Worm (Caenorhabditis elegans) whole organism, L2 larva: ENCODE measurements around the gene F59E12.6.
"Not testable (repeated sequence)": the region's sequence is repeated elsewhere in the genome, so short reads cannot be mapped to it uniquely, and the experiment has no call there.

ENCODE experiments used
- C34F6.9 ChIP-seq: fragments of 150-350 bp; optimal IDR thresholded peaks from 2 replicates; lab custom pipeline; 2014; ENCODE audit warnings: missing biosample characterization, missing genetic modification characterization
- F13H6.1 ChIP-seq: sonication (generic microtip); optimal IDR thresholded peaks from 2 replicates; lab custom pipeline; 2016; ENCODE audit warnings: missing genetic modification characterization, missing compliant biosample characterization
- R02D3.7 ChIP-seq: fragments of 150-350 bp; optimal IDR thresholded peaks from 2 replicates; lab custom pipeline; 2014; ENCODE audit warnings: missing biosample characterization, missing genetic modification characterization
- ZK546.5 ChIP-seq: sonication (generic microtip); optimal IDR thresholded peaks from 2 replicates; lab custom pipeline; 2017; ENCODE audit warnings: missing biosample characterization, missing genetic modification characterization
- alr-1 ChIP-seq: fragments of 150-350 bp; optimal IDR thresholded peaks from 2 replicates; lab custom pipeline; 2014; ENCODE audit warnings: missing biosample characterization, missing genetic modification characterization
- aly-2 ChIP-seq: fragments of 150-350 bp; optimal IDR thresholded peaks from 2 replicates; lab custom pipeline; 2014; ENCODE audit warnings: missing biosample characterization, missing genetic modification characterization
- crh-2 ChIP-seq: sonication (generic microtip); optimal IDR thresholded peaks from 2 replicates; lab custom pipeline; 2017; ENCODE audit warnings: missing biosample characterization, missing genetic modification characterization
- elt-1 ChIP-seq: fragments of 150-350 bp; optimal IDR thresholded peaks from 2 replicates; lab custom pipeline; 2014; ENCODE audit warnings: missing biosample characterization, missing genetic modification characterization
- elt-3 ChIP-seq: sonication (generic microtip); optimal IDR thresholded peaks from 2 replicates; lab custom pipeline; 2017; ENCODE audit warnings: missing biosample characterization, missing genetic modification characterization
- fos-1 ChIP-seq: fragments of 150-350 bp; optimal IDR thresholded peaks from 2 replicates; lab custom pipeline; 2014; ENCODE audit warnings: missing biosample characterization, missing genetic modification characterization
- gmeb-1 ChIP-seq: fragments of 150-350 bp; optimal IDR thresholded peaks from 2 replicates; lab custom pipeline; 2014; ENCODE audit warnings: missing biosample characterization, missing genetic modification characterization
- lin-11 ChIP-seq: fragments of 150-350 bp; sonication (generic microtip); optimal IDR thresholded peaks from 2 replicates; lab custom pipeline; 2014; ENCODE audit warnings: missing biosample characterization, missing genetic modification characterization, inconsistent platforms, mixed read lengths
- lin-39 ChIP-seq: fragments of 150-350 bp; optimal IDR thresholded peaks from 2 replicates; lab custom pipeline; 2014; ENCODE audit warnings: missing biosample characterization, missing genetic modification reagents, missing genetic modification characterization
- lsy-2 ChIP-seq, 2 experiments: fragments of 150-350 bp in 1 of 2; sonication (generic microtip) in 1 of 2; optimal IDR thresholded peaks; 2 replicates each; lab custom pipeline; 2014 to 2017; ENCODE audit warnings: missing biosample characterization in 2 of 2, missing genetic modification characterization in 2 of 2
- nhr-12 ChIP-seq: fragments of 150-350 bp; optimal IDR thresholded peaks from 2 replicates; lab custom pipeline; 2014; ENCODE audit warnings: missing biosample characterization, missing genetic modification characterization
- nhr-129 ChIP-seq: fragments of 150-350 bp; optimal IDR thresholded peaks from 2 replicates; lab custom pipeline; 2014; ENCODE audit warnings: missing biosample characterization, missing genetic modification characterization
- nhr-21 ChIP-seq: fragments of 150-350 bp; optimal IDR thresholded peaks from 2 replicates; lab custom pipeline; 2014; ENCODE audit warnings: missing biosample characterization, missing genetic modification characterization
- nhr-23 ChIP-seq: fragments of 150-350 bp; optimal IDR thresholded peaks from 2 replicates; lab custom pipeline; 2014; ENCODE audit warnings: missing biosample characterization, missing genetic modification reagents, missing genetic modification characterization
- nhr-237 ChIP-seq: fragments of 150-350 bp; optimal IDR thresholded peaks from 2 replicates; lab custom pipeline; 2014; ENCODE audit warnings: missing biosample characterization, missing genetic modification characterization
- nhr-25 ChIP-seq: fragments of 150-350 bp; sonication (generic microtip); optimal IDR thresholded peaks from 3 replicates; lab custom pipeline; 2014; ENCODE audit warnings: missing biosample characterization, missing genetic modification characterization
- nhr-6 ChIP-seq: fragments of 150-350 bp; optimal IDR thresholded peaks from 2 replicates; lab custom pipeline; 2014; ENCODE audit warnings: missing biosample characterization, missing genetic modification characterization
- nhr-77 ChIP-seq: fragments of 150-350 bp; optimal IDR thresholded peaks from 2 replicates; lab custom pipeline; 2014; ENCODE audit warnings: missing biosample characterization, missing genetic modification characterization
- peb-1 ChIP-seq: fragments of 150-350 bp; optimal IDR thresholded peaks from 2 replicates; lab custom pipeline; 2014; ENCODE audit warnings: missing biosample characterization, missing genetic modification characterization
- sem-4 ChIP-seq: fragments of 150-350 bp; optimal IDR thresholded peaks from 2 replicates; lab custom pipeline; 2014; ENCODE audit warnings: missing biosample characterization, missing genetic modification reagents, missing genetic modification characterization
- skn-1 ChIP-seq: sonication (generic microtip); optimal IDR thresholded peaks from 2 replicates; lab custom pipeline; 2017; ENCODE audit warnings: missing biosample characterization, missing genetic modification characterization
- sma-9 ChIP-seq, 2 experiments: fragments of 150-350 bp in 1 of 2; sonication (generic microtip) in 1 of 2; optimal IDR thresholded peaks; 2 replicates each; lab custom pipeline; 2014 to 2016; ENCODE audit warnings: missing genetic modification characterization in 2 of 2, mild to moderate bottlenecking in 1 of 2, missing biosample characterization in 1 of 2, missing compliant biosample characterization in 1 of 2, missing genetic modification reagents in 1 of 2, moderate library complexity in 1 of 2
- snpc-4 ChIP-seq: fragments of 150-350 bp; optimal IDR thresholded peaks from 2 replicates; lab custom pipeline; 2014; ENCODE audit warnings: missing biosample characterization, missing genetic modification characterization
- unc-55 ChIP-seq: fragments of 150-350 bp; sonication (generic microtip); optimal IDR thresholded peaks from 3 replicates; lab custom pipeline; 2014; ENCODE audit warnings: missing biosample characterization, missing genetic modification reagents, missing genetic modification characterization
- zag-1 ChIP-seq: fragments of 150-350 bp; optimal IDR thresholded peaks from 2 replicates; lab custom pipeline; 2014; ENCODE audit warnings: missing biosample characterization, missing genetic modification characterization
- ztf-1 ChIP-seq: fragments of 200-800 bp; sonication (Bioruptor generic); conservative IDR thresholded peaks from 2 replicates; pipeline ENCODE4 v1.3.6; 2022; ENCODE audit warnings: missing genetic modification characterization, missing compliant biosample characterization
- ztf-11 ChIP-seq: sonication (generic microtip); optimal IDR thresholded peaks from 2 replicates; lab custom pipeline; 2017; ENCODE audit warnings: missing biosample characterization, missing genetic modification characterization

The F59E12.6 gene

ce11 chrII:5630851-5631401 lies at the start of gene F59E12.6, which contains the start of gene npl-4.1:
Gene F59E12.6 (minus strand): TSS chrII:5630951.
Gene npl-4.1 (plus strand): TSS chrII:5631351.
- not testable (repeated sequence) for TF ChIP-seq ztf-11 (tag; lab: Kevin White, UChicago); nhr-23 (tag; lab: Kevin White, UChicago); nhr-77

- TF ChIP-seq ztf-1 = no peak
- TF ChIP-seq ZK546.5 (tag; lab: Kevin White, UChicago) = no peak
- TF ChIP-seq nhr-23 (tag; lab: Kevin White, UChicago) = no peak
- TF ChIP-seq nhr-77 = no peak
- TF ChIP-seq sem-4 (tag; lab: Kevin White, UChicago) = no peak
- no peak for TF ChIP-seq lin-11
- no peak for TF ChIP-seq nhr-12 (tag; lab: Kevin White, UChicago)
- TF ChIP-seq elt-3 (tag; lab: Kevin White, UChicago) = no peak
- no peak for TF ChIP-seq fos-1 (tag; lab: Kevin White, UChicago)
- TF ChIP-seq crh-2 (tag; lab: Kevin White, UChicago) = no peak
- no peak for TF ChIP-seq elt-1 (tag; lab: Kevin White, UChicago)
- TF ChIP-seq nhr-6 (tag; lab: Kevin White, UChicago) = no peak
- TF ChIP-seq peb-1 (tag; lab: Kevin White, UChicago) = no peak
- no peak for TF ChIP-seq nhr-25 (tag; lab: Kevin White, UChicago)
- no peak for TF ChIP-seq snpc-4 (tag; lab: Kevin White, UChicago)
- no peak for TF ChIP-seq lsy-2 (tag; optimal IDR thresholded peaks at IDR 0.05; lab: Kevin White, UChicago)
Measured at ce11 chrII:5669580-5669979, 38.8 kb upstream of the F59E12.6 start, which contains the start of gene C25H3.17. Gene C25H3.17 (minus strand): TSS chrII:5669680.

ce11 chrII:5668830-5669229 lies 38.1 kb upstream of the F59E12.6 start, which contains the start of gene C25H3.7:
Gene C25H3.7 (minus strand): TSS chrII:5668930.
- TF ChIP-seq aly-2 (tag; lab: Kevin White, UChicago) = no peak
- TF ChIP-seq elt-1 (tag; lab: Kevin White, UChicago) = no peak
- no peak for TF ChIP-seq lin-39 (tag; lab: Kevin White, UChicago)
- no peak for TF ChIP-seq C34F6.9 (tag; lab: Kevin White, UChicago)
- no peak for TF ChIP-seq nhr-237
- TF ChIP-seq F13H6.1 = no peak
- no peak for TF ChIP-seq peb-1 (tag; lab: Kevin White, UChicago)
- TF ChIP-seq gmeb-1 (tag; lab: Kevin White, UChicago) = no peak
- TF ChIP-seq unc-55 (GFP tag; lab: Kevin White, UChicago) = no peak
- no peak for TF ChIP-seq zag-1 (tag; lab: Kevin White, UChicago)
- no peak for TF ChIP-seq ZK546.5 (tag; lab: Kevin White, UChicago)
- no peak for TF ChIP-seq nhr-129 (tag; lab: Kevin White, UChicago)
- TF ChIP-seq skn-1 (tag; lab: Kevin White, UChicago) = no peak
- TF ChIP-seq, all 48 proteins: peak for 0

ce11 chrII:5667540-5667939 lies 36.8 kb upstream of the F59E12.6 start:
- no peak for TF ChIP-seq R02D3.7 (tag; lab: Kevin White, UChicago)
- TF ChIP-seq elt-1 (tag; lab: Kevin White, UChicago) = no peak
- no peak for TF ChIP-seq unc-55 (GFP tag; lab: Kevin White, UChicago)
- no peak for TF ChIP-seq nhr-6 (tag; lab: Kevin White, UChicago)
- no peak for TF ChIP-seq sma-9 (GFP tag; optimal IDR thresholded peaks at IDR 0.05; lab: Kevin White, UChicago)
- TF ChIP-seq sma-9 (tag; optimal IDR thresholded peaks at IDR 0.05; lab: Kevin White, UChicago) = no peak
- no peak for TF ChIP-seq nhr-129 (tag; lab: Kevin White, UChicago)
- no peak for TF ChIP-seq lsy-2 (tag; optimal IDR thresholded peaks at IDR 0.05; lab: Kevin White, UChicago)

- TF ChIP-seq alr-1 (tag; lab: Kevin White, UChicago) (no peak), unc-55 (GFP tag; lab: Kevin White, UChicago) (no peak), nhr-21 (tag; lab: Kevin White, UChicago) (no peak), nhr-237 (no peak), lsy-2 (tag; optimal IDR thresholded peaks at IDR 0.05; lab: Kevin White, UChicago) (no peak)
Measured at ce11 chrII:5665991-5666390, 35.2 kb upstream of the F59E12.6 start, which contains the start of gene C25H3.16. Gene C25H3.16 (plus strand): TSS chrII:5666291.
